Worm (Caenorhabditis elegans) whole organism, midembryonic: ENCODE measurements around the gene srx-78.

Experiments
- T22C8.4 ChIP-seq: fragments of 200-800 bp; sonication (Bioruptor generic); IDR thresholded peaks from 2 replicates; pipeline ENCODE4 v1.3.6; 2022; ENCODE audit warnings: missing genetic modification characterization, missing compliant biosample characterization
- cog-1 ChIP-seq: sonication (generic microtip); optimal IDR thresholded peaks from 2 replicates; lab custom pipeline; 2016; ENCODE audit warnings: missing genetic modification characterization, missing compliant biosample characterization
- flt-1 ChIP-seq: fragments of 200-800 bp; sonication (Bioruptor generic); IDR thresholded peaks from 2 replicates; pipeline ENCODE4 v1.3.6; 2022; ENCODE audit warnings: missing genetic modification characterization, missing compliant biosample characterization
- klf-2 ChIP-seq: fragments of 200-800 bp; sonication (Bioruptor generic); conservative IDR thresholded peaks from 2 replicates; pipeline ENCODE4 v1.3.6; 2022; ENCODE audit warnings: missing genetic modification reagents, missing genetic modification characterization, missing compliant biosample characterization
- med-1 ChIP-seq: sonication (generic microtip); optimal IDR thresholded peaks from 2 replicates; lab custom pipeline; 2017; ENCODE audit warnings: missing genetic modification characterization, mild to moderate bottlenecking, missing compliant biosample characterization, antibody characterized with exemption, missing genetic modification reagents; ENCODE audit not compliant: insufficient read depth
- tab-1 ChIP-seq: fragments of 200-800 bp; sonication (Bioruptor generic); IDR thresholded peaks from 2 replicates; pipeline ENCODE4 v1.3.6; 2022; ENCODE audit warnings: missing genetic modification characterization, missing compliant biosample characterization

DNA sequence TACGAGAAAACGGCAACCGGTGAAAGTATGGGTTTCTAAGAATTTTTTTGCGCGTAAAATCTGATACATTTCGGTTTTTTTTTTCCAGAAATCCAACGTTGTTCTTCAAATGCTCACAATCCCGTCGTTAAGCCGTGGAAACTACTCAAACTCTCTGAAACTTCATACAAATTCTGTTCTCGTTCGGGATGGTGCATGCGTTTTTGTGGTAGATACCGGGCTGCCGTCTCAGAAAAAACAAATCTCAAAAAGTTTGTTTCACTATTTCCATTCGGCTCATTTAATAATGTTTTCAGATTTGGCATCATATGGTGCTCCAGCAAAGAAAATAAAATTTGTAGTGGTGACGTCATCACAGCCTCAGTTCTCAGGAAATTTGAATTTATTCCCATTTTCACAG is 40.1 kb upstream of the srx-78 start:
- TF ChIP-seq tab-1 (GFP tag; lab: Robert Waterston, UW), result no peak
- no peak for TF ChIP-seq flt-1 (GFP tag; lab: Robert Waterston, UW)
- TF ChIP-seq T22C8.4 (GFP tag; lab: Robert Waterston, UW), result no peak
- no peak for TF ChIP-seq klf-2
- no peak for TF ChIP-seq med-1 (GFP tag; lab: Kevin White, UChicago)
- TF ChIP-seq cog-1, result no peak
